Fruit fly (Drosophila melanogaster) whole organism, embryonic: ENCODE results near the gene IRSp53.

Experiments used
- Awh ChIP-seq: fragments of 200-800 bp; sonication (Bioruptor generic); IDR thresholded peaks from 2 replicates; pipeline ENCODE4, ENCODE4 v1.3.6; 2022; ENCODE audit warnings: missing biosample characterization, missing genetic modification characterization
- Bgb ChIP-seq: fragments of 200-800 bp; sonication (Bioruptor generic); IDR thresholded peaks from 2 replicates; pipeline ENCODE4 v1.3.6; 2022; ENCODE audit warnings: missing biosample characterization, missing genetic modification characterization; ENCODE audit not compliant: partially characterized antibody
- CG11696 ChIP-seq: fragments of 200-800 bp; sonication (Bioruptor generic); IDR thresholded peaks from 2 replicates; pipeline ENCODE4 v1.3.6; 2022; ENCODE audit warnings: missing biosample characterization, missing genetic modification characterization
- CG12071 ChIP-seq: fragments of 200-800 bp; sonication (Bioruptor generic); optimal IDR thresholded peaks from 3 replicates; lab custom pipeline; 2018; ENCODE audit warnings: missing biosample characterization, mild to moderate bottlenecking, missing genetic modification characterization
- CG12155 ChIP-seq: fragments of 200-800 bp; sonication (Bioruptor generic); optimal IDR thresholded peaks from 3 replicates; lab custom pipeline; 2016; ENCODE audit warnings: missing biosample characterization, missing genetic modification characterization
- CG13123 ChIP-seq: fragments of 200-800 bp; sonication (Bioruptor generic); optimal IDR thresholded peaks from 2 replicates; lab custom pipeline; 2016; ENCODE audit warnings: missing biosample characterization, missing genetic modification characterization
- CG13296 ChIP-seq: fragments of 200-800 bp; sonication (Bioruptor generic); optimal IDR thresholded peaks from 3 replicates; lab custom pipeline; 2018; ENCODE audit warnings: missing biosample characterization, mild to moderate bottlenecking, missing genetic modification characterization
- CG1529 ChIP-seq: fragments of 200-800 bp; sonication (Bioruptor generic); optimal IDR thresholded peaks from 3 replicates; lab custom pipeline; 2018; ENCODE audit warnings: missing biosample characterization, missing genetic modification characterization
- CG17912 ChIP-seq: fragments of 200-800 bp; sonication (Bioruptor generic); optimal IDR thresholded peaks from 2 replicates; lab custom pipeline; 2018; ENCODE audit warnings: missing biosample characterization, mild to moderate bottlenecking, missing genetic modification characterization
- CG3065 ChIP-seq: fragments of 200-800 bp; sonication (Bioruptor generic); optimal IDR thresholded peaks from 2 replicates; lab custom pipeline; 2016; ENCODE audit warnings: missing biosample characterization, missing genetic modification characterization
- CG32532 ChIP-seq: fragments of 200-800 bp; sonication (Bioruptor generic); IDR thresholded peaks from 2 replicates; pipeline ENCODE4 v1.3.6; 2022; ENCODE audit warnings: missing biosample characterization, missing genetic modification characterization
- CG32772 ChIP-seq: fragments of 200-800 bp; sonication (Bioruptor generic); IDR thresholded peaks from 2 replicates; pipeline ENCODE4 v1.3.6; 2022; ENCODE audit warnings: missing biosample characterization, missing genetic modification characterization
- CG3407 ChIP-seq: fragments of 200-800 bp; sonication (Bioruptor generic); optimal IDR thresholded peaks from 2 replicates; lab custom pipeline; 2018; ENCODE audit warnings: missing biosample characterization, mild to moderate bottlenecking, missing genetic modification characterization
- CG34422 ChIP-seq: fragments of 200-800 bp; sonication (Bioruptor generic); IDR thresholded peaks from 3 replicates; pipeline ENCODE4 v1.3.6; 2022; ENCODE audit warnings: missing biosample characterization, missing genetic modification characterization
- CG3726 ChIP-seq: fragments of 200-800 bp; sonication (Bioruptor generic); IDR thresholded peaks from 3 replicates; pipeline ENCODE4, ENCODE4 v1.3.6; 2022; ENCODE audit warnings: missing biosample characterization, missing genetic modification characterization
- CG4424 ChIP-seq: fragments of 200-800 bp; sonication (Bioruptor generic); optimal IDR thresholded peaks from 3 replicates; lab custom pipeline; 2016; ENCODE audit warnings: missing biosample characterization, missing genetic modification characterization
- CG6791 ChIP-seq: fragments of 200-800 bp; sonication (Bioruptor generic); IDR thresholded peaks from 3 replicates; pipeline ENCODE4 v1.3.6; 2022; ENCODE audit warnings: missing biosample characterization, missing genetic modification characterization; ENCODE audit not compliant: partially characterized antibody
- CG6854 ChIP-seq: fragments of 200-800 bp; sonication (Bioruptor generic); optimal IDR thresholded peaks from 3 replicates; lab custom pipeline; 2017; ENCODE audit warnings: missing biosample characterization, mild to moderate bottlenecking, missing genetic modification characterization
- CG7372 ChIP-seq: fragments of 200-800 bp; sonication (Bioruptor generic); IDR thresholded peaks from 2 replicates; pipeline ENCODE4 v1.3.6; 2022; ENCODE audit warnings: missing biosample characterization, missing genetic modification characterization
- CG7839 ChIP-seq: fragments of 200-800 bp; sonication (Bioruptor generic); optimal IDR thresholded peaks from 3 replicates; lab custom pipeline; 2018; ENCODE audit warnings: missing biosample characterization, mild to moderate bottlenecking, missing genetic modification characterization, moderate library complexity
- CG7987 ChIP-seq: fragments of 200-800 bp; sonication (Bioruptor generic); optimal IDR thresholded peaks from 2 replicates; lab custom pipeline; 2018; ENCODE audit warnings: missing biosample characterization, mild to moderate bottlenecking, missing genetic modification characterization, moderate library complexity
- CG9609 ChIP-seq: fragments of 200-800 bp; sonication (Bioruptor generic); optimal IDR thresholded peaks from 3 replicates; lab custom pipeline; 2016; ENCODE audit warnings: missing biosample characterization, missing genetic modification characterization
- CG9817 ChIP-seq: fragments of 200-800 bp; sonication (Bioruptor generic); optimal IDR thresholded peaks from 2 replicates; lab custom pipeline; 2018; ENCODE audit warnings: missing biosample characterization, mild to moderate bottlenecking, missing genetic modification characterization, moderate library complexity
- CoRest ChIP-seq: fragments of 200-800 bp; sonication (Bioruptor generic); optimal IDR thresholded peaks from 3 replicates; lab custom pipeline; 2018; ENCODE audit warnings: missing biosample characterization, mild to moderate bottlenecking, missing genetic modification characterization, moderate library complexity
- Deaf1 ChIP-seq: fragments of 200-800 bp; optimal IDR thresholded peaks from 3 replicates; lab custom pipeline; 2019; ENCODE audit warnings: missing biosample characterization, mild to moderate bottlenecking, missing genetic modification characterization, moderate library complexity
- Dip2 ChIP-seq: fragments of 200-800 bp; sonication (Bioruptor generic); IDR thresholded peaks from 2 replicates; pipeline ENCODE4 v1.3.6; 2022; ENCODE audit warnings: missing biosample characterization, missing genetic modification characterization
- E2f1 ChIP-seq: fragments of 200-800 bp; sonication (Bioruptor generic); IDR thresholded peaks from 2 replicates; pipeline ENCODE4 v1.3.6; 2022; ENCODE audit warnings: missing biosample characterization, missing genetic modification characterization
- HHEX ChIP-seq: fragments of 200-800 bp; sonication (Bioruptor generic); optimal IDR thresholded peaks from 3 replicates; lab custom pipeline; 2017; ENCODE audit warnings: missing biosample characterization, mild to moderate bottlenecking, missing genetic modification characterization, missing genetic modification reagents
- Hr78 ChIP-seq, 2 experiments: fragments of 200-800 bp in 1 of 2; fragments of >200 bp in 1 of 2; sonication (Bioruptor generic) in 1 of 2; optimal IDR thresholded peaks; 2 replicates each; lab custom pipeline; 2017 to 2019; ENCODE audit warnings: missing biosample characterization in 2 of 2, missing genetic modification characterization in 2 of 2, mild to moderate bottlenecking in 1 of 2, moderate library complexity in 1 of 2
- Jarid2 ChIP-seq: fragments of 200-800 bp; sonication (Bioruptor generic); optimal IDR thresholded peaks from 3 replicates; lab custom pipeline; 2017; ENCODE audit warnings: mild to moderate bottlenecking, missing biosample characterization, missing genetic modification reagents, missing genetic modification characterization
- Max ChIP-seq: fragments of 200-800 bp; sonication (Bioruptor generic); optimal IDR thresholded peaks from 2 replicates; lab custom pipeline; 2016; ENCODE audit warnings: missing biosample characterization, mild to moderate bottlenecking, missing genetic modification characterization
- PHDP ChIP-seq: fragments of 200-800 bp; sonication (Bioruptor generic); optimal IDR thresholded peaks from 3 replicates; lab custom pipeline; 2018; ENCODE audit warnings: missing biosample characterization, mild to moderate bottlenecking, missing genetic modification characterization, moderate library complexity
- Side ChIP-seq: fragments of 200-800 bp; sonication (Bioruptor generic); optimal IDR thresholded peaks from 2 replicates; lab custom pipeline; 2016; ENCODE audit warnings: missing biosample characterization, missing genetic modification characterization
- Sry-β ChIP-seq: fragments of 200-800 bp; sonication (Bioruptor generic); optimal IDR thresholded peaks from 2 replicates; lab custom pipeline; 2018; ENCODE audit warnings: missing biosample characterization, mild to moderate bottlenecking, missing genetic modification characterization, moderate library complexity
- ase ChIP-seq: fragments of 200-800 bp; sonication (Bioruptor generic); IDR thresholded peaks from 3 replicates; pipeline ENCODE4 v1.3.6; 2022; ENCODE audit warnings: missing biosample characterization, missing genetic modification characterization
- bowl ChIP-seq: fragments of 200-800 bp; sonication (Bioruptor generic); IDR thresholded peaks from 2 replicates; pipeline ENCODE4 v1.3.6; 2022; ENCODE audit warnings: missing biosample characterization, missing genetic modification characterization
- br ChIP-seq: fragments of >200 bp; optimal IDR thresholded peaks from 2 replicates; lab custom pipeline; 2017
- caup ChIP-seq: fragments of 200-800 bp; sonication (Bioruptor generic); optimal IDR thresholded peaks from 3 replicates; lab custom pipeline; 2017; ENCODE audit warnings: missing biosample characterization, mild to moderate bottlenecking, missing genetic modification characterization, moderate library complexity; ENCODE audit not compliant: severe bottlenecking
- crol ChIP-seq: fragments of 200-800 bp; sonication (Bioruptor generic); IDR thresholded peaks from 2 replicates; pipeline ENCODE4 v1.3.6; 2022; ENCODE audit warnings: missing biosample characterization, missing genetic modification characterization
- fd3F ChIP-seq: fragments of 200-800 bp; sonication (Bioruptor generic); optimal IDR thresholded peaks from 2 replicates; lab custom pipeline; 2018; ENCODE audit warnings: missing biosample characterization, mild to moderate bottlenecking, missing genetic modification characterization, moderate library complexity
- gce ChIP-seq: fragments of 200-800 bp; sonication (Bioruptor generic); IDR thresholded peaks from 3 replicates; pipeline ENCODE4 v1.3.6; 2022; ENCODE audit warnings: missing biosample characterization, missing genetic modification characterization
- gem ChIP-seq: fragments of 200-800 bp; sonication (Bioruptor generic); optimal IDR thresholded peaks from 2 replicates; lab custom pipeline; 2019; ENCODE audit warnings: missing biosample characterization, mild to moderate bottlenecking, missing genetic modification characterization, moderate library complexity
- grau ChIP-seq: fragments of 200-800 bp; optimal IDR thresholded peaks from 3 replicates; lab custom pipeline; 2019; ENCODE audit warnings: missing biosample characterization, mild to moderate bottlenecking, missing genetic modification characterization, moderate library complexity
- gsb-n ChIP-seq: fragments of 200-800 bp; sonication (Bioruptor generic); optimal IDR thresholded peaks from 3 replicates; lab custom pipeline; 2018; ENCODE audit warnings: missing biosample characterization, mild to moderate bottlenecking, missing genetic modification characterization
- kay ChIP-seq: fragments of 200-800 bp; sonication (Bioruptor generic); optimal IDR thresholded peaks from 2 replicates; lab custom pipeline; 2016; ENCODE audit warnings: missing biosample characterization, missing genetic modification characterization
- lov ChIP-seq, 2 experiments: fragments of 200-800 bp in 1 of 2; fragments of >200 bp in 1 of 2; sonication (Bioruptor generic) in 1 of 2; IDR thresholded peaks in 1 of 2; optimal IDR thresholded peaks in 1 of 2; 2 replicates in 1 of 2; 3 replicates in 1 of 2; pipeline versions ENCODE4 v1.3.6 to Lab custom; 2017 to 2022; ENCODE audit warnings: missing biosample characterization in 1 of 2, missing genetic modification characterization in 1 of 2
- nerfin-1 ChIP-seq: fragments of 200-800 bp; sonication (Bioruptor generic); optimal IDR thresholded peaks from 3 replicates; lab custom pipeline; 2019; ENCODE audit warnings: missing biosample characterization, mild to moderate bottlenecking, missing genetic modification characterization, moderate library complexity
- phol ChIP-seq: fragments of 200-800 bp; sonication (Bioruptor generic); optimal IDR thresholded peaks from 3 replicates; lab custom pipeline; 2018; ENCODE audit warnings: missing biosample characterization, mild to moderate bottlenecking, missing genetic modification characterization, moderate library complexity
- ro ChIP-seq: fragments of 200-800 bp; sonication (Bioruptor generic); IDR thresholded peaks from 2 replicates; pipeline ENCODE4 v1.3.6; 2022; ENCODE audit warnings: missing biosample characterization, missing genetic modification characterization
- sqz ChIP-seq: fragments of 200-800 bp; sonication (Bioruptor generic); optimal IDR thresholded peaks from 3 replicates; lab custom pipeline; 2018; ENCODE audit warnings: missing biosample characterization, mild to moderate bottlenecking, missing genetic modification characterization
- zfh1 ChIP-seq: fragments of 200-800 bp; sonication (Bioruptor generic); IDR thresholded peaks from 3 replicates; pipeline ENCODE4 v1.3.6; 2022; ENCODE audit warnings: missing biosample characterization, missing genetic modification characterization

IRSp53 gene

DNA sequence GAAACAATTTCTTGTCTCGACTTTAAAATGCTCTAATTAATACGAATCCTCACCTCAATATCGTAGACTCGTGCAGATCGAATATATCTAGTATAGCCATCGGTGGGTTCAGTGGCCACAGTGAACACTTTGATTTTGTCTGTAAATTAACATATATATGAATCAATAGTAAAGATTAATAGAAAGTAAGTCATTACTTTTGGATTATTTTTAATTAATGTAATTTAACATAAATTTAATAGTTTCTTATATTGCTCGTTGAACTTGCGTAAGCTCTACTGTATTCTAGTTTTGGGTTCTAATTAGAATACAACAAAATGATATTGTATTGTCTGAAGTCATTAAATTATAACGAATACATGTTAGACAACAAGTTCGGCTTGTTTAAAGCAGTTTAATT lies 69.0 kb downstream of the IRSp53 start (continued):
- no peak for TF ChIP-seq CG6854 (GFP tag; lab: Kevin White, UChicago)
- no peak for TF ChIP-seq CG12155
- TF ChIP-seq Max (GFP tag; lab: Kevin White, UChicago) = no peak
- no peak for TF ChIP-seq CG3065
- no peak for TF ChIP-seq Jarid2
- 0 out of 3 replicates have a peak, but pooled peaks have one; percentile 6 for TF ChIP-seq zfh1 (GFP tag; lab: Robert Waterston, UW)
- TF ChIP-seq ase = no peak
- no peak for TF ChIP-seq Side
- TF ChIP-seq phol = no peak
- no peak for TF ChIP-seq CG3726 (GFP tag; lab: Robert Waterston, UW)
- no peak for TF ChIP-seq CG12071 (GFP tag; lab: Kevin White, UChicago)
- TF ChIP-seq CG7372 (GFP tag; lab: Robert Waterston, UW) = no peak
- TF ChIP-seq CG6791 (GFP tag; lab: Robert Waterston, UW) = no peak
- no peak for TF ChIP-seq Dip2 (GFP tag; lab: Robert Waterston, UW)
- no peak for TF ChIP-seq ro
- no peak for TF ChIP-seq Hr78 (GFP tag; optimal IDR thresholded peaks at IDR 0.05; lab: Kevin White, UChicago)
- TF ChIP-seq bowl (GFP tag; lab: Robert Waterston, UW) = no peak
- no peak for TF ChIP-seq crol
- no peak for TF ChIP-seq nerfin-1 (tag; lab: Kevin White, UChicago)
- TF ChIP-seq lov (optimal IDR thresholded peaks at IDR 0.05; lab: Kevin White, UChicago) = no peak
- TF ChIP-seq lov (GFP tag; IDR thresholded peaks at IDR 0.05; lab: Robert Waterston, UW) = no peak
- TF ChIP-seq CG13296 = no peak
- TF ChIP-seq Sry-β (GFP tag; lab: Kevin White, UChicago) = no peak
- TF ChIP-seq HHEX (GFP tag; lab: Kevin White, UChicago) = no peak
- peak; percentile 20 for TF ChIP-seq CoRest (tag; lab: Kevin White, UChicago)
- TF ChIP-seq grau = peak; percentile 87
- no peak for TF ChIP-seq gce
- TF ChIP-seq caup (GFP tag; lab: Kevin White, UChicago) = no peak
- no peak for TF ChIP-seq Bgb (GFP tag; lab: Robert Waterston, UW)
- TF ChIP-seq CG4424 = no peak
- TF ChIP-seq CG3407 (GFP tag; lab: Kevin White, UChicago) = no peak
- no peak for TF ChIP-seq br (lab: Kevin White, UChicago)
- no peak for TF ChIP-seq CG9817 (tag; lab: Kevin White, UChicago)
- TF ChIP-seq fd3F (GFP tag; lab: Kevin White, UChicago) = no peak
- no peak for TF ChIP-seq CG13123 (GFP tag; lab: Kevin White, UChicago)
- peak; percentile 46 for TF ChIP-seq gem (tag; lab: Kevin White, UChicago)
- no peak for TF ChIP-seq CG1529 (GFP tag; lab: Kevin White, UChicago)
- TF ChIP-seq CG32532 (GFP tag; lab: Robert Waterston, UW) = peak; percentile 63; the same call in 1 of the 2 replicates
- no peak for TF ChIP-seq Deaf1 (tag; lab: Kevin White, UChicago)
- TF ChIP-seq CG7987 = no peak
- TF ChIP-seq PHDP (tag; lab: Kevin White, UChicago) = peak; percentile 6
- no peak for TF ChIP-seq Awh
- TF ChIP-seq CG34422 (GFP tag; lab: Robert Waterston, UW) = no peak
- TF ChIP-seq E2f1 (GFP tag; lab: Robert Waterston, UW) = no peak
- peak; percentile 17; the same call in 1 of the 2 replicates for TF ChIP-seq CG32772 (GFP tag; lab: Robert Waterston, UW)
- no peak for TF ChIP-seq CG17912 (GFP tag; lab: Kevin White, UChicago)
- TF ChIP-seq CG9609 (GFP tag; lab: Kevin White, UChicago) = no peak
- no peak for TF ChIP-seq kay (GFP tag; lab: Kevin White, UChicago)
- peak; percentile 25 for TF ChIP-seq CG7839
- no peak for TF ChIP-seq CG11696 (GFP tag; lab: Robert Waterston, UW)
- TF ChIP-seq sqz (GFP tag; lab: Kevin White, UChicago) = no peak
- TF ChIP-seq gsb-n (tag; lab: Kevin White, UChicago) = no peak
